Fruit fly (Drosophila melanogaster) ovary, adult (tissue): ENCODE results near the gene CG42766.
A peak's percentile ranks its signal among the peaks of the same experiment; 100 is the strongest.

Experiments
- CG17801 ChIP-seq: fragments of 200-800 bp; optimal IDR thresholded peaks from 2 replicates; lab custom pipeline; 2019; ENCODE audit warnings: missing biosample characterization, mild to moderate bottlenecking, missing genetic modification characterization, moderate library complexity; ENCODE audit not compliant: partially characterized antibody

CG42766 gene

DNA sequence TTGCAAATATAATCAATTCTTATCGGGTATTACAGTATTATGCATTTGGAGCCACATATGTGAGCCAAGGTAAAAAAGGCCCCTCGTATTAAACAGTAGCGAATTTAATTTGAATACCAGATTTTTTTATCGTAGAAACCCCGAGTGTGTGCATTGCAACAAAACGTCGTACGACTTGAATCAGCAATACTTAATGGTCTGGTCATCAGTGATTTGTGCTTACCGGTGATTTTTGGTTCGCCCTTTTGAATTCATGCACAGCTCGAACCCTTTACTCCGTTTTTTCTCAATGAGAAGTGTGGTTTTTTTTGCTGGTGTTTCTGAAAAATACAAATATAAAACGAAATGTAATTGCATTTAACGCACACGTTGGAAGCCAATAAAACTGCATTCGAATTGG lies 13.0 kb downstream of the CG42766 start:
- no peak for TF ChIP-seq CG17801 (GFP tag; lab: Kevin White, UChicago)

DNA sequence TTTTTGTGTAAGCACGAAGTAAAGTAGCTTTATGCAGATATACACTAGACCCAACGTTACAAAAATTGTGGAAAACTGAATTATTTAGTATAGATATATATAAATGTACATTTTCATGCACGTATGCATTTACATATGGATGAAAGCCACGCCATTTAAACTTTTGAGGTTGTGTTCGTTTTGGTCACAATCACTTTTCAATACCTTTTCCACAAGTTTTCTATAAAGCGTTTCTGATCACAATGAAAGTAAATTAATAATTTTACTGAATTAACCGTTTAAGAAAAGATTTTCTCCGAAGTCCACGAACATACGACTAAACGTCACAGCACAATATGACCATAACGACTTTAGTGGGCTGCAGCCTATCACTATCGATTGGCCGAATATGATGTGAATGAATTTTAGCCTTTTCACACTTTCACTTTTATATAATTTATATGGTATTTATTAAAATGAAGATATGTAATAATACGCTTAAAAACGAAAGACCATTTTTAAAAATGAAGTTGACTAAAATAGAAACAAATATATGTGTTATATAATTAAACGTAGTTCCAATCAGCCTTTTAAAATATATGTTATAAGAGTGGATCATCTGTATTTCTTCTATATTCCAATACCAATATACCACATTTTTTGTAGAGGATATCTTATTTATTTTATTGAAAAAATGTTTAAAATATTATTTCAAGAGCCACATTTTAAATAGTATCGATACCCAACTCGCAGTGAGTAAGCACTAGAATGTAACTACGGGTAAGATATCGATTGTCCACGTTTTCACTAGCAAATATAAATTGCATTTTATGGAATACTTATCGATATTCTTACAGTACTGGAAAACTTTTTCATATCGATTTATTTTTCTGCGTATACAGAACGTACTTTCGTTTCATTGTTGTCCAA lies 15.2 kb downstream of the CG42766 start, which contains the start of the genes CG46312, eIF5 and exd:
Gene CG46312 (minus strand): TSS at position 357 of the 909 bp plus-strand sequence.
Gene eIF5 (minus strand): TSS at position 357 of the 909 bp plus-strand sequence.
Gene exd (plus strand): TSS at position 851 of the 909 bp plus-strand sequence.
- TF ChIP-seq CG17801 (GFP tag; lab: Kevin White, UChicago) = peak; percentile 35

DNA sequence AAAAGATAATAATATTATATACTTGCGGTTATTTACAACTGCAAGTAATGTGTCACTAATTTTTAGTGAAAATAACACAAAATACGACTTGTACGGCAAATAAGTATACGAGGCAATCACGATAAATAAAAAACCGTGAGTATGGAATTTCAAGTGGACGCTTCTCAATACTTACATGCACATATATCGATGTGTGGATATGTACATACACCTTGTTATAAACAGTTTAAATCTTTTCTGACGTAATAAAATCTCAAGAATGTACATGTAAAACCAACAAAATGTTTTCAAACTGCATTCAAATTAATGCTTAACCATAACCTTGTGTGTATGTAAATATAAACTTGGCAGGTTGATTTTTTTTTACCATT lies 15.8 kb downstream of the CG42766 start:
- TF ChIP-seq CG17801 (GFP tag; lab: Kevin White, UChicago) = no peak

DNA sequence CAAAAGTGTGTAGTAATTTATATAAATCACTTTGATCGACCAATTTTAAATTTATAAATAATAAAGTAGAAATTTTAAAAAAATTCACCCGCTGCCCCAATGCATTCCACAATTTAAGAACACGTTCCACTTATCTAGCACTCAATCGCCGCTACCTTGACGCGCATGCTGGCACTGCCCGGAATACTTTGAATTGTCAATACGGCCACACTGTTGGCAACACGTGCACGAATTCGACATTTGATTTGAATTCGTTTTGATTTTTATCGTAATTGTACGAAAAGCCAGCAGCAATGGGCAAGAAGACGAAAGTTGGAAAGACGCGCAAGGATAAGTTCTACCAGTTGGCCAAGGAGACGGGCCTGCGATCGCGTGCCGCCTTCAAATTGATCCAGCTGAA lies 20.2 kb downstream of the CG42766 start, which contains the start of gene CG8939:
Gene CG8939 (plus strand): TSS at position 186 of the 400 bp plus-strand sequence.
- no peak for TF ChIP-seq CG17801 (GFP tag; lab: Kevin White, UChicago)

DNA sequence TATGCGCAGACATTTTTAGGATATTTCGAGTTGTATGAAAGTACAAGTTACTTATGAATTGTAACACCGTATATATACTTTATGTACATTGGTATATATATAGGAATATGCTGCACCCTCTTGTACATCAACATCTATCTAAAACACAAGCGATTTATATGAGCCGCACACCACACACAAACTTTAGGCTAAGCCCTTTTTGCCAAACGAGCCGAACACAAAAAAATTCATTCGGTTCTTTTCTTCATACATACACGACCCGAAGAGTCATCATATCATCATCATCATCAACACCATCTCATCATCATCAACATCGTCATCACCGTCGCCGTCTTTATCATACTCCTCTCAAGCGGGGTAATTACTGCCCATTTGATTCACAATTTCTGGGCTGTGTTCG lies 28.4 kb downstream of the CG42766 start:
- no peak for TF ChIP-seq CG17801 (GFP tag; lab: Kevin White, UChicago)

DNA sequence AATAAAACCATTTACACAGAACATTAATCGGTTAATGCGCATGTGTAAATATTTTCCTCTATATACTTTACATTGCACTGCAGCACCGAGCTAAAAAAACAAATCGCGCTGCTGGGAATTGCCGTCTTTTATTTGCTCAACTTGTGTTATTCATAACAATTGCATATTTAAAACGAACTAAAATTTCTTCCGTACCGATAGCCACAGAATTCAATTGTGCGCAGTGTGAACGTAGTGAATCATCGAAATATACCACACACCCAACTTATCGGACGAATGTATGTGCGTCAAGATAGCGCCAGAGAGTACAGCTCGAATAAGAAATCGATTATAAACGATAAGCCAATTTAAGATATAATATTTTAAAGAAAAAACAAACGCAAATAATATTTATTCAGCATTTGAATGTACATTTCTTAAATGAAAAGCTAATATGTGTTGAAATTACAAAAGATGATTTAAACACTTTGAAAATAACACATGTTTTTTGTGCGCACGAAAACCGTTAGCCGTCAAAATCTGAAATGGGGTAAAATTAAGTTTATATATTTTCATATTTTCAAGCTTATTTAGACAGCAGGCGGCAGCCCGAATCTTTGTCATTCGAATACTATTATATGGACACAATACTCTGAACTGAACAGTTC lies 29.0 kb downstream of the CG42766 start, which contains the start of the genes vap and CG12698:
Gene vap (minus strand): TSS at position 262 of the 647 bp plus-strand sequence.
Gene CG12698 (plus strand): TSS at position 597 of the 647 bp plus-strand sequence.
- TF ChIP-seq CG17801 (GFP tag; lab: Kevin White, UChicago) = no peak

DNA sequence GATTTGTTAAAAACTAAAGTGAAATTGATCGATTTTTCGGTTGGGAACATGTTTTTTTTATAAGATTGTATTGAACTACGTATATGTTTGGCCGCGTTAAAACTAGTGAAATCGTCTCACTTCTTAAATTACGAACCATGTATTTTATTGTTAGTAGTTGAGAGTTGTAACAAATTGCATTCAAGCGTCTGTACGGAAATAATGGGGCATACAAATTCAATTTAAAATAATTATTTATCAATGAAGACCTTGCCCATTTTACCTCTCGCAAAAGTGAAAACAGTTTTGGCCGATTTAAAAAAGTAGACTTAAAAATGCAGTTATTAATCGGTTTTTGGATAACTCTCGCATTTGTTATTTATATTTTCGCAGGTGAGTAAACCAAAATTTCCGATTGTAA lies 32.1 kb downstream of the CG42766 start, which contains the start of gene Muc14A:
Gene Muc14A (plus strand): TSS at position 301 of the 400 bp plus-strand sequence.
- no peak for TF ChIP-seq CG17801 (GFP tag; lab: Kevin White, UChicago)
